Worm (Caenorhabditis elegans) whole organism, late embryonic: ENCODE measurements around the gene yif-1.

Experiments used
- C08G9.2 ChIP-seq: sonication (generic microtip); optimal IDR thresholded peaks from 2 replicates; lab custom pipeline; 2016; ENCODE audit warnings: mild to moderate bottlenecking, missing genetic modification characterization, moderate library complexity, missing compliant biosample characterization
- C38D4.7 ChIP-seq: fragments of 200-800 bp; sonication (Bioruptor generic); optimal IDR thresholded peaks from 2 replicates; lab custom pipeline; 2018; ENCODE audit warnings: mild to moderate bottlenecking, missing genetic modification characterization, moderate library complexity, missing compliant biosample characterization
- K09A11.1 ChIP-seq: sonication (generic microtip); optimal IDR thresholded peaks from 2 replicates; lab custom pipeline; 2017; ENCODE audit warnings: antibody characterized with exemption, mild to moderate bottlenecking, missing genetic modification characterization, missing compliant biosample characterization; ENCODE audit not compliant: insufficient read depth
- T23F11.4 ChIP-seq: fragments of 200-800 bp; sonication (Bioruptor generic); optimal IDR thresholded peaks from 2 replicates; lab custom pipeline; 2018; ENCODE audit warnings: mild to moderate bottlenecking, missing genetic modification characterization, missing compliant biosample characterization
- Y22D7AL.16 ChIP-seq: sonication (generic microtip); optimal IDR thresholded peaks from 2 replicates; lab custom pipeline; 2016; ENCODE audit warnings: missing genetic modification characterization, missing compliant biosample characterization
- ahr-1 ChIP-seq: sonication (generic microtip); optimal IDR thresholded peaks from 2 replicates; lab custom pipeline; 2016; ENCODE audit warnings: missing genetic modification characterization, missing compliant biosample characterization
- ceh-14 ChIP-seq: sonication (generic microtip); optimal IDR thresholded peaks from 2 replicates; lab custom pipeline; 2016; ENCODE audit warnings: missing genotype, missing genetic modification characterization, missing compliant biosample characterization
- ceh-18 ChIP-seq: sonication (generic microtip); optimal IDR thresholded peaks from 2 replicates; lab custom pipeline; 2016; ENCODE audit warnings: missing genetic modification characterization, missing compliant biosample characterization
- ceh-2 ChIP-seq: sonication (generic microtip); optimal IDR thresholded peaks from 2 replicates; lab custom pipeline; 2016; ENCODE audit warnings: missing genotype, missing genetic modification characterization, missing compliant biosample characterization
- ceh-22 ChIP-seq: sonication (generic microtip); optimal IDR thresholded peaks from 2 replicates; lab custom pipeline; 2017; ENCODE audit warnings: missing biosample characterization, missing genetic modification characterization
- ceh-24 ChIP-seq: sonication (generic microtip); optimal IDR thresholded peaks from 2 replicates; lab custom pipeline; 2016; ENCODE audit warnings: mild to moderate bottlenecking, missing genetic modification characterization, missing compliant biosample characterization
- ceh-30 ChIP-seq: fragments of 150-350 bp; optimal IDR thresholded peaks from 2 replicates; lab custom pipeline; 2014; ENCODE audit warnings: missing biosample characterization, missing genetic modification characterization
- ceh-31 ChIP-seq: sonication (generic microtip); optimal IDR thresholded peaks from 2 replicates; lab custom pipeline; 2016; ENCODE audit warnings: missing genetic modification characterization, missing compliant biosample characterization
- ceh-34 ChIP-seq: sonication (generic microtip); optimal IDR thresholded peaks from 2 replicates; lab custom pipeline; 2016; ENCODE audit warnings: mild to moderate bottlenecking, missing genetic modification characterization, missing compliant biosample characterization
- ceh-48 ChIP-seq: sonication (generic microtip); optimal IDR thresholded peaks from 2 replicates; lab custom pipeline; 2016; ENCODE audit warnings: missing genetic modification characterization, inconsistent platforms, missing compliant biosample characterization
- ceh-6 ChIP-seq: fragments of 200-800 bp; sonication (Bioruptor generic); optimal IDR thresholded peaks from 2 replicates; lab custom pipeline; 2018; ENCODE audit warnings: mild to moderate bottlenecking, missing genetic modification characterization, missing compliant biosample characterization
- che-1 ChIP-seq: sonication (generic microtip); optimal IDR thresholded peaks from 2 replicates; lab custom pipeline; 2016; ENCODE audit warnings: mild to moderate bottlenecking, missing genetic modification characterization, missing compliant biosample characterization
- dve-1 ChIP-seq: sonication (generic microtip); optimal IDR thresholded peaks from 2 replicates; lab custom pipeline; 2017; ENCODE audit warnings: antibody characterized with exemption, mild to moderate bottlenecking, missing genetic modification characterization, missing compliant biosample characterization
- elt-2 ChIP-seq: sonication (generic microtip); optimal IDR thresholded peaks from 2 replicates; lab custom pipeline; 2016; ENCODE audit warnings: missing genetic modification reagents, missing genetic modification characterization, missing compliant biosample characterization
- ets-4 ChIP-seq: sonication (generic microtip); optimal IDR thresholded peaks from 2 replicates; lab custom pipeline; 2016; ENCODE audit warnings: missing genetic modification characterization, missing compliant biosample characterization
- fkh-10 ChIP-seq: fragments of 150-350 bp; optimal IDR thresholded peaks from 2 replicates; lab custom pipeline; 2014; ENCODE audit warnings: missing biosample characterization, missing genetic modification reagents, missing genetic modification characterization
- fkh-6 ChIP-seq: sonication (generic microtip); optimal IDR thresholded peaks from 2 replicates; lab custom pipeline; 2016; ENCODE audit warnings: missing genetic modification characterization, missing compliant biosample characterization
- gmeb-2 ChIP-seq: sonication (generic microtip); optimal IDR thresholded peaks from 2 replicates; lab custom pipeline; 2016; ENCODE audit warnings: missing genetic modification characterization, inconsistent platforms, missing compliant biosample characterization
- hlh-13 ChIP-seq: fragments of 200-800 bp; sonication (Bioruptor generic); optimal IDR thresholded peaks from 2 replicates; lab custom pipeline; 2018; ENCODE audit warnings: mild to moderate bottlenecking, missing genetic modification characterization, missing compliant biosample characterization
- hlh-15 ChIP-seq: sonication (generic microtip); optimal IDR thresholded peaks from 2 replicates; lab custom pipeline; 2016; ENCODE audit warnings: missing genetic modification characterization, missing compliant biosample characterization
- hlh-30 ChIP-seq: sonication (generic microtip); optimal IDR thresholded peaks from 2 replicates; lab custom pipeline; 2017; ENCODE audit warnings: antibody characterized with exemption, missing genetic modification characterization, missing compliant biosample characterization; ENCODE audit not compliant: insufficient read depth
- hlh-6 ChIP-seq: sonication (generic microtip); optimal IDR thresholded peaks from 2 replicates; lab custom pipeline; 2016; ENCODE audit warnings: missing genotype, missing genetic modification characterization, missing compliant biosample characterization
- hlh-8 ChIP-seq: sonication (generic microtip); optimal IDR thresholded peaks from 2 replicates; lab custom pipeline; 2016; ENCODE audit warnings: missing genotype, missing genetic modification characterization, missing compliant biosample characterization
- nfya-1 ChIP-seq: sonication (generic microtip); optimal IDR thresholded peaks from 2 replicates; lab custom pipeline; 2017; ENCODE audit warnings: missing genetic modification characterization, mild to moderate bottlenecking, missing compliant biosample characterization, antibody characterized with exemption, moderate library complexity
- nhr-11 ChIP-seq: fragments of 150-350 bp; optimal IDR thresholded peaks from 2 replicates; lab custom pipeline; 2014; ENCODE audit warnings: missing biosample characterization, missing genetic modification characterization
- nhr-232 ChIP-seq: sonication (generic microtip); optimal IDR thresholded peaks from 2 replicates; lab custom pipeline; 2016; ENCODE audit warnings: missing genetic modification characterization, missing compliant biosample characterization
- odd-2 ChIP-seq: sonication (generic microtip); optimal IDR thresholded peaks from 2 replicates; lab custom pipeline; 2017; ENCODE audit warnings: antibody characterized with exemption, mild to moderate bottlenecking, missing genetic modification characterization, missing compliant biosample characterization
- pat-9 ChIP-seq: fragments of 200-800 bp; sonication (Bioruptor generic); optimal IDR thresholded peaks from 2 replicates; lab custom pipeline; 2018; ENCODE audit warnings: mild to moderate bottlenecking, missing genetic modification characterization, moderate library complexity, missing compliant biosample characterization
- pax-1 ChIP-seq: fragments of 150-350 bp; optimal IDR thresholded peaks from 2 replicates; lab custom pipeline; 2014; ENCODE audit warnings: missing biosample characterization, missing genetic modification characterization
- pha-2 ChIP-seq: sonication (generic microtip); optimal IDR thresholded peaks from 2 replicates; lab custom pipeline; 2017; ENCODE audit warnings: mild to moderate bottlenecking, missing genetic modification characterization, missing compliant biosample characterization
- pha-4 ChIP-seq: fragments of 150-350 bp; optimal IDR thresholded peaks from 2 replicates; lab custom pipeline; 2018; ENCODE audit warnings: missing biosample characterization, missing genetic modification reagents, missing genetic modification characterization
- pros-1 ChIP-seq: fragments of 150-350 bp; optimal IDR thresholded peaks from 2 replicates; lab custom pipeline; 2014; ENCODE audit warnings: missing biosample characterization, missing genetic modification reagents, missing genetic modification characterization
- ref-2 ChIP-seq: sonication (generic microtip); optimal IDR thresholded peaks from 2 replicates; lab custom pipeline; 2016; ENCODE audit warnings: missing genetic modification characterization, missing compliant biosample characterization
- rnt-1 ChIP-seq: sonication (generic microtip); optimal IDR thresholded peaks from 2 replicates; lab custom pipeline; 2016; ENCODE audit warnings: missing genetic modification characterization, missing compliant biosample characterization
- sdc-2 ChIP-seq: sonication (generic microtip); optimal IDR thresholded peaks from 2 replicates; lab custom pipeline; 2016; ENCODE audit warnings: missing genotype, missing genetic modification characterization, missing compliant biosample characterization
- tbx-2 ChIP-seq: sonication (generic microtip); optimal IDR thresholded peaks from 2 replicates; lab custom pipeline; 2016; ENCODE audit warnings: missing genetic modification characterization, missing compliant biosample characterization
- unc-42 ChIP-seq: sonication (generic microtip); optimal IDR thresholded peaks from 2 replicates; lab custom pipeline; 2016; ENCODE audit warnings: missing genotype, missing genetic modification characterization, missing compliant biosample characterization
- unc-55 ChIP-seq: sonication (generic microtip); optimal IDR thresholded peaks from 2 replicates; lab custom pipeline; 2017; ENCODE audit warnings: missing biosample characterization, missing genetic modification reagents, missing genetic modification characterization
- unc-86 ChIP-seq: sonication (generic microtip); optimal IDR thresholded peaks from 2 replicates; lab custom pipeline; 2016; ENCODE audit warnings: missing genetic modification characterization, missing compliant biosample characterization

yif-1 gene

ce11 chrV:10043234-10043796 lies 11.4 kb downstream of the yif-1 start, which contains the start of gene T06E8.8:
Gene T06E8.8, plus strand, starts transcription at chrV:10043746.
- TF ChIP-seq ref-2 (tag; lab: Kevin White, UChicago) = no peak
- peak; percentile 62 for TF ChIP-seq ceh-18 (tag; lab: Kevin White, UChicago)
- TF ChIP-seq, all 69 proteins: peak for 1

- peak; percentile 90 for TF ChIP-seq unc-55 (GFP tag; lab: Kevin White, UChicago)
- peak; percentile 51 for TF ChIP-seq dve-1 (tag; lab: Kevin White, UChicago)
- no peak for TF ChIP-seq ceh-14 (tag; lab: Kevin White, UChicago)
- no peak for TF ChIP-seq unc-86
- no peak for TF ChIP-seq ceh-30 (tag; lab: Kevin White, UChicago)
- no peak for TF ChIP-seq fkh-10
- TF ChIP-seq Y22D7AL.16 = no peak
- TF ChIP-seq nfya-1 = peak; percentile 84
- peak; percentile 72 for TF ChIP-seq ceh-31 (tag; lab: Kevin White, UChicago)
- no peak for TF ChIP-seq ceh-24 (tag; lab: Kevin White, UChicago)
- peak; percentile 63 for TF ChIP-seq ceh-48 (tag; lab: Kevin White, UChicago)
- TF ChIP-seq che-1 (tag; lab: Kevin White, UChicago) = no peak
- TF ChIP-seq K09A11.1 (tag; lab: Kevin White, UChicago) = peak; percentile 4
- TF ChIP-seq nhr-232 = no peak
- peak; percentile 50 for TF ChIP-seq hlh-30 (tag; lab: Kevin White, UChicago)
- peak; percentile 57 for TF ChIP-seq ceh-34 (tag; lab: Kevin White, UChicago)
- TF ChIP-seq pha-4 (tag; lab: Kevin White, UChicago) = no peak
- no peak for TF ChIP-seq nhr-11 (tag; lab: Kevin White, UChicago)
- no peak for TF ChIP-seq C38D4.7 (GFP tag; lab: Kevin White, UChicago)
- TF ChIP-seq elt-2 (tag; lab: Kevin White, UChicago) = no peak
- TF ChIP-seq rnt-1 (tag; lab: Kevin White, UChicago) = peak; percentile 20
- TF ChIP-seq tbx-2 = peak; percentile 48
- no peak for TF ChIP-seq ahr-1 (tag; lab: Kevin White, UChicago)
- TF ChIP-seq ceh-22 (tag; lab: Kevin White, UChicago) = no peak
- no peak for TF ChIP-seq C08G9.2 (tag; lab: Kevin White, UChicago)
- peak; percentile 25 for TF ChIP-seq unc-42 (tag; lab: Kevin White, UChicago)
- peak; percentile 16 for TF ChIP-seq ceh-18 (tag; lab: Kevin White, UChicago)
- peak; percentile 32 for TF ChIP-seq pax-1 (tag; lab: Kevin White, UChicago)
- no peak for TF ChIP-seq gmeb-2 (tag; lab: Kevin White, UChicago)
- no peak for TF ChIP-seq hlh-8
- TF ChIP-seq hlh-15 (tag; lab: Kevin White, UChicago) = no peak
- peak; percentile 10 for TF ChIP-seq pros-1
- no peak for TF ChIP-seq hlh-13 (GFP tag; lab: Kevin White, UChicago)
These were observed 12.5 kb downstream of the yif-1 start for ce11 chrV:10042254-10042653.

ce11 chrV:10041484-10041883 lies 13.2 kb downstream of the yif-1 start:
- TF ChIP-seq pax-1 (tag; lab: Kevin White, UChicago) = no peak
- TF ChIP-seq ceh-6 = peak; percentile 9
- TF ChIP-seq nfya-1 = no peak
- TF ChIP-seq ceh-24 (tag; lab: Kevin White, UChicago) = no peak
- TF ChIP-seq fkh-10 = no peak

- TF ChIP-seq pha-2 (tag; lab: Kevin White, UChicago) = no peak
- TF ChIP-seq K09A11.1 (tag; lab: Kevin White, UChicago) = no peak
- TF ChIP-seq pat-9 (tag; lab: Kevin White, UChicago) = no peak
- TF ChIP-seq ceh-22 (tag; lab: Kevin White, UChicago) = no peak
- no peak for TF ChIP-seq T23F11.4 (GFP tag; lab: Kevin White, UChicago)
- peak; percentile 35 for TF ChIP-seq C08G9.2 (tag; lab: Kevin White, UChicago)
- no peak for TF ChIP-seq ceh-48 (tag; lab: Kevin White, UChicago)
- peak; percentile 65 for TF ChIP-seq ets-4
- TF ChIP-seq ceh-6 = peak; percentile 25
- TF ChIP-seq ceh-30 (tag; lab: Kevin White, UChicago) = peak; percentile 27
- TF ChIP-seq unc-42 (tag; lab: Kevin White, UChicago) = no peak
- TF ChIP-seq fkh-6 (tag; lab: Kevin White, UChicago) = no peak
- peak; percentile 17 for TF ChIP-seq hlh-6 (tag; lab: Kevin White, UChicago)
- TF ChIP-seq C38D4.7 (GFP tag; lab: Kevin White, UChicago) = no peak
- peak; percentile 53 for TF ChIP-seq sdc-2 (tag; lab: Kevin White, UChicago)
- peak; percentile 8 for TF ChIP-seq rnt-1 (tag; lab: Kevin White, UChicago)
- TF ChIP-seq ceh-2 (tag; lab: Kevin White, UChicago) = no peak
- TF ChIP-seq elt-2 (tag; lab: Kevin White, UChicago) = peak; percentile 46
- TF ChIP-seq tbx-2 = peak; percentile 79
- TF ChIP-seq unc-86 = no peak
- no peak for TF ChIP-seq fkh-10
- TF ChIP-seq hlh-8 = no peak
- TF ChIP-seq odd-2 = no peak
- no peak for TF ChIP-seq ceh-24 (tag; lab: Kevin White, UChicago)
These were observed 14.9 kb downstream of the yif-1 start for ce11 chrV:10039837-10040236.
